Fruit fly (Drosophila melanogaster) whole organism, embryonic: ENCODE measurements around the gene IFT43.
A peak's percentile ranks its signal among the peaks of the same experiment; 100 is the strongest.

Experiments
- Asciz ChIP-seq: fragments of 200-800 bp; sonication (Bioruptor generic); optimal IDR thresholded peaks from 2 replicates; lab custom pipeline; 2017; ENCODE audit warnings: missing biosample characterization, mild to moderate bottlenecking, missing genetic modification characterization, missing genetic modification reagents
- B-H2 ChIP-seq: fragments of 200-800 bp; sonication (Bioruptor generic); optimal IDR thresholded peaks from 2 replicates; lab custom pipeline; 2018; ENCODE audit warnings: missing biosample characterization, mild to moderate bottlenecking, missing genetic modification characterization
- CG10366 ChIP-seq: fragments of 200-800 bp; sonication (Bioruptor generic); IDR thresholded peaks from 2 replicates; pipeline ENCODE4 v1.3.6; 2022; ENCODE audit warnings: missing biosample characterization, missing genetic modification characterization
- CG12071 ChIP-seq: fragments of 200-800 bp; sonication (Bioruptor generic); optimal IDR thresholded peaks from 3 replicates; lab custom pipeline; 2018; ENCODE audit warnings: missing biosample characterization, mild to moderate bottlenecking, missing genetic modification characterization
- CG14860 ChIP-seq: fragments of 200-800 bp; sonication (Bioruptor generic); IDR thresholded peaks from 3 replicates; pipeline ENCODE4 v1.3.6; 2022; ENCODE audit warnings: missing biosample characterization, missing genetic modification characterization; ENCODE audit not compliant: partially characterized antibody
- CG17802 ChIP-seq: fragments of 200-800 bp; sonication (Bioruptor generic); optimal IDR thresholded peaks from 2 replicates; lab custom pipeline; 2018; ENCODE audit warnings: missing biosample characterization, mild to moderate bottlenecking, missing genetic modification characterization, moderate library complexity
- CG17829 ChIP-seq: fragments of 200-800 bp; optimal IDR thresholded peaks from 2 replicates; lab custom pipeline; 2019; ENCODE audit warnings: missing biosample characterization, mild to moderate bottlenecking, missing genetic modification characterization, moderate library complexity
- CG18262 ChIP-seq: fragments of 200-800 bp; optimal IDR thresholded peaks from 3 replicates; lab custom pipeline; 2019; ENCODE audit warnings: missing biosample characterization, mild to moderate bottlenecking, missing genetic modification characterization, moderate library complexity
- CG2678 ChIP-seq: fragments of 200-800 bp; sonication (Bioruptor generic); optimal IDR thresholded peaks from 3 replicates; lab custom pipeline; 2019; ENCODE audit warnings: missing biosample characterization, mild to moderate bottlenecking, missing genetic modification characterization, moderate library complexity
- CG3163 ChIP-seq: fragments of 200-800 bp; sonication (Bioruptor generic); optimal IDR thresholded peaks from 3 replicates; lab custom pipeline; 2016; ENCODE audit warnings: missing biosample characterization, missing genetic modification characterization
- CG32767 ChIP-seq: fragments of 200-800 bp; sonication (Bioruptor generic); IDR thresholded peaks from 2 replicates; pipeline ENCODE4 v1.3.6; 2022; ENCODE audit warnings: missing biosample characterization, missing genetic modification characterization
- CG3407 ChIP-seq: fragments of 200-800 bp; sonication (Bioruptor generic); optimal IDR thresholded peaks from 2 replicates; lab custom pipeline; 2018; ENCODE audit warnings: missing biosample characterization, mild to moderate bottlenecking, missing genetic modification characterization
- CG7745 ChIP-seq: fragments of 200-800 bp; sonication (Bioruptor generic); optimal IDR thresholded peaks from 2 replicates; lab custom pipeline; 2018; ENCODE audit warnings: missing biosample characterization, mild to moderate bottlenecking, missing genetic modification characterization, moderate library complexity
- Dfd ChIP-seq, 2 experiments: fragments of >200 bp; optimal IDR thresholded peaks; 2 replicates each; lab custom pipeline; 2017; ENCODE audit warnings: missing biosample characterization in 2 of 2, missing genetic modification characterization in 2 of 2
- Doc3 ChIP-seq: fragments of 200-800 bp; sonication (Bioruptor generic); IDR thresholded peaks from 3 replicates; pipeline ENCODE4 v1.3.6; 2022; ENCODE audit warnings: missing biosample characterization, missing genetic modification characterization; ENCODE audit not compliant: partially characterized antibody
- Drgx ChIP-seq: fragments of 200-800 bp; sonication (Bioruptor generic); IDR thresholded peaks from 2 replicates; pipeline ENCODE4 v1.3.6; 2022; ENCODE audit warnings: missing biosample characterization, missing genetic modification characterization
- ERR ChIP-seq: fragments of 200-800 bp; sonication (Bioruptor generic); optimal IDR thresholded peaks from 2 replicates; lab custom pipeline; 2016; ENCODE audit warnings: missing biosample characterization, missing genetic modification characterization
- Eip74EF ChIP-seq, 2 experiments: fragments of 200-800 bp in 1 of 2; fragments of >200 bp in 1 of 2; sonication (Bioruptor generic) in 1 of 2; optimal IDR thresholded peaks; 2 replicates each; lab custom pipeline; 2017 to 2019; ENCODE audit warnings: missing biosample characterization in 2 of 2, missing genetic modification characterization in 2 of 2, mild to moderate bottlenecking in 1 of 2, moderate library complexity in 1 of 2
- Gug ChIP-seq: fragments of 200-800 bp; sonication (Bioruptor generic); IDR thresholded peaks from 4 replicates; pipeline ENCODE4 v1.3.6; 2022; ENCODE audit warnings: missing biosample characterization, missing genetic modification characterization
- Hand ChIP-seq: fragments of 200-800 bp; sonication (Bioruptor generic); optimal IDR thresholded peaks from 2 replicates; lab custom pipeline; 2017; ENCODE audit warnings: mild to moderate bottlenecking, missing biosample characterization, missing genetic modification reagents, missing genetic modification characterization
- HmgZ ChIP-seq: fragments of 200-800 bp; sonication (Bioruptor generic); optimal IDR thresholded peaks from 2 replicates; lab custom pipeline; 2018; ENCODE audit warnings: missing biosample characterization, mild to moderate bottlenecking, missing genetic modification characterization
- Hmr ChIP-seq: fragments of 200-800 bp; sonication (Bioruptor generic); optimal IDR thresholded peaks from 3 replicates; lab custom pipeline; 2017; ENCODE audit warnings: mild to moderate bottlenecking, missing biosample characterization, missing genetic modification reagents, missing genetic modification characterization
- Hsf ChIP-seq: fragments of 200-800 bp; sonication (Bioruptor generic); optimal IDR thresholded peaks from 3 replicates; lab custom pipeline; 2016; ENCODE audit warnings: missing biosample characterization, missing genetic modification characterization
- Mrtf ChIP-seq: fragments of 200-800 bp; sonication (Bioruptor generic); IDR thresholded peaks from 3 replicates; pipeline ENCODE4 v1.3.6; 2022; ENCODE audit warnings: missing biosample characterization, missing genetic modification characterization
- Myb ChIP-seq: fragments of 200-800 bp; sonication (Bioruptor generic); optimal IDR thresholded peaks from 2 replicates; lab custom pipeline; 2016; ENCODE audit warnings: missing biosample characterization, missing genetic modification characterization
- Side ChIP-seq: fragments of 200-800 bp; sonication (Bioruptor generic); optimal IDR thresholded peaks from 2 replicates; lab custom pipeline; 2016; ENCODE audit warnings: missing biosample characterization, missing genetic modification characterization
- Usf ChIP-seq: fragments of 200-800 bp; sonication (Bioruptor generic); optimal IDR thresholded peaks from 2 replicates; lab custom pipeline; 2017; ENCODE audit warnings: missing genotype, missing biosample characterization, missing genetic modification characterization
- ab ChIP-seq: fragments of 200-800 bp; sonication (Bioruptor generic); optimal IDR thresholded peaks from 2 replicates; lab custom pipeline; 2016; ENCODE audit warnings: missing biosample characterization, missing genetic modification characterization
- amos ChIP-seq: fragments of 200-800 bp; sonication (Bioruptor generic); IDR thresholded peaks from 2 replicates; pipeline ENCODE4 v1.3.6; 2022; ENCODE audit warnings: missing biosample characterization, missing genetic modification characterization; ENCODE audit not compliant: partially characterized antibody
- ara ChIP-seq: fragments of 200-800 bp; sonication (Bioruptor generic); IDR thresholded peaks from 2 replicates; pipeline ENCODE4 v1.3.6; 2022; ENCODE audit warnings: missing biosample characterization, missing genetic modification characterization
- bowl ChIP-seq: fragments of 200-800 bp; sonication (Bioruptor generic); IDR thresholded peaks from 2 replicates; pipeline ENCODE4 v1.3.6; 2022; ENCODE audit warnings: missing biosample characterization, missing genetic modification characterization
- cato ChIP-seq: fragments of 200-800 bp; sonication (Bioruptor generic); optimal IDR thresholded peaks from 2 replicates; lab custom pipeline; 2016; ENCODE audit warnings: missing biosample characterization, missing genetic modification characterization, borderline replicate concordance
- cg ChIP-seq: fragments of 200-800 bp; sonication (Bioruptor generic); optimal IDR thresholded peaks from 3 replicates; lab custom pipeline; 2019; ENCODE audit warnings: missing biosample characterization, mild to moderate bottlenecking, missing genetic modification characterization, moderate library complexity
- chif ChIP-seq, 2 experiments: fragments of 200-800 bp; sonication (Bioruptor generic); optimal IDR thresholded peaks; 3 replicates each; lab custom pipeline; 2016; ENCODE audit warnings: missing biosample characterization in 2 of 2, missing genetic modification characterization in 2 of 2
- disco-r ChIP-seq: fragments of 200-800 bp; sonication (Bioruptor generic); optimal IDR thresholded peaks from 2 replicates; lab custom pipeline; 2016; ENCODE audit warnings: missing biosample characterization, missing genetic modification characterization
- eve ChIP-seq, 2 experiments: fragments of >200 bp; optimal IDR thresholded peaks; 2 replicates each; lab custom pipeline; 2017; ENCODE audit warnings: missing biosample characterization in 2 of 2, missing genetic modification characterization in 2 of 2
- gsb ChIP-seq: fragments of 200-800 bp; sonication (Bioruptor generic); IDR thresholded peaks from 2 replicates; pipeline ENCODE4 v1.3.6; 2022; ENCODE audit warnings: missing biosample characterization, missing genetic modification characterization
- hb ChIP-seq: fragments of 200-800 bp; sonication (Bioruptor generic); IDR thresholded peaks from 3 replicates; pipeline ENCODE4 v1.3.6; 2022; ENCODE audit warnings: missing biosample characterization, missing genetic modification characterization; ENCODE audit not compliant: partially characterized antibody
- kah ChIP-seq: fragments of 200-800 bp; sonication (Bioruptor generic); optimal IDR thresholded peaks from 2 replicates; lab custom pipeline; 2018; ENCODE audit warnings: missing biosample characterization, mild to moderate bottlenecking, missing genetic modification characterization
- mld ChIP-seq: fragments of 200-800 bp; sonication (Bioruptor generic); IDR thresholded peaks from 3 replicates; pipeline ENCODE4 v1.3.6; 2022; ENCODE audit warnings: missing biosample characterization, missing genetic modification characterization; ENCODE audit not compliant: partially characterized antibody
- pzg ChIP-seq: fragments of 200-800 bp; sonication (Bioruptor generic); optimal IDR thresholded peaks from 3 replicates; lab custom pipeline; 2018; ENCODE audit warnings: missing biosample characterization, mild to moderate bottlenecking, missing genetic modification characterization, moderate library complexity
- ranshi ChIP-seq: fragments of 200-800 bp; sonication (Bioruptor generic); IDR thresholded peaks from 2 replicates; pipeline ENCODE4 v1.3.6; 2022; ENCODE audit warnings: missing biosample characterization, missing genetic modification characterization
- rib ChIP-seq: fragments of 200-800 bp; sonication (Bioruptor generic); IDR thresholded peaks from 2 replicates; pipeline ENCODE4 v1.3.6; 2022; ENCODE audit warnings: missing biosample characterization, missing genetic modification characterization
- sisA ChIP-seq: fragments of 200-800 bp; sonication (Bioruptor generic); IDR thresholded peaks from 2 replicates; pipeline ENCODE4 v1.3.6; 2022; ENCODE audit warnings: missing biosample characterization, missing genetic modification characterization
- sob ChIP-seq: fragments of 200-800 bp; sonication (Bioruptor generic); IDR thresholded peaks from 2 replicates; pipeline ENCODE4 v1.3.6; 2022; ENCODE audit warnings: missing biosample characterization, missing genetic modification characterization
- sug ChIP-seq: fragments of 200-800 bp; optimal IDR thresholded peaks from 2 replicates; lab custom pipeline; 2019; ENCODE audit warnings: missing biosample characterization, mild to moderate bottlenecking, missing genetic modification characterization, moderate library complexity
- vfl ChIP-seq: fragments of 200-800 bp; sonication (Bioruptor generic); optimal IDR thresholded peaks from 2 replicates; lab custom pipeline; 2016; ENCODE audit warnings: missing biosample characterization, missing genetic modification characterization
- wek ChIP-seq: fragments of 200-800 bp; sonication (Bioruptor generic); optimal IDR thresholded peaks from 3 replicates; lab custom pipeline; 2018; ENCODE audit warnings: missing biosample characterization, mild to moderate bottlenecking, missing genetic modification characterization, moderate library complexity
- zfh2 ChIP-seq: fragments of 200-800 bp; sonication (Bioruptor generic); optimal IDR thresholded peaks from 2 replicates; lab custom pipeline; 2016; ENCODE audit warnings: missing biosample characterization, missing genetic modification characterization

Gene IFT43

DNA sequence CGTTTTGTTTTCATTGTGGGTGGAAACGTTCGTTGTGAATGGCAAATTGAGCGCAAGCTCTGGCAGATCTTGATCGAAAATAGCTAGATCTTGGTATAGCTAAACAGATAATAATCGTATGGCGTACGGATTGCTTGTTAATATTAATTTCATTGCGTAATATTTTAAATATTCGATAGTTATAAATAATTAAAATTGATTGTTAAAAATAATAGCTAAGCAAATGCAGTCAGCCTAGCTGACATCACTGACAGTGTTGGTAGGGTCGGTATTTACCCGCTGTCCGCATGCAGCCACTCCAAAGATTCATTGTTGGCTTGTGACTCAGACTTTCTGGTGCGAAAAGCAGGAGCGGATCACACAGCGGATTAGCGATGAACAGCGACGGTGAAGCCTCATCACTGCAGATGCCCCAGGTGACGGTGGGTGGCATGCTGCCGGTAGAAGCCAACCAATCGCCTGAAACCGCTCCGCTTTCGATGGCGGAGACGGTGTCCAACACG is 9.7 kb upstream of the IFT43 start, which contains the start of the genes CG5776 and spict:
TSS of gene CG5776 (minus strand) at position 34 of the 503 bp plus-strand sequence.
TSS of gene spict (plus strand) at position 308 of the 503 bp plus-strand sequence.
- TF ChIP-seq sisA (GFP tag; lab: Robert Waterston, UW) = peak; percentile 30; the same call in 1 of the 2 replicates
- peak; percentile 93 for TF ChIP-seq HmgZ (tag; lab: Kevin White, UChicago)
- peak; percentile 73 for TF ChIP-seq CG2678 (tag; lab: Kevin White, UChicago)
- TF ChIP-seq bowl (GFP tag; lab: Robert Waterston, UW) = peak; percentile 37; the same call in 1 of the 2 replicates
- no peak for TF ChIP-seq CG7745
- TF ChIP-seq ara (GFP tag; lab: Robert Waterston, UW) = peak; percentile 63; the same call in 1 of the 2 replicates
- no peak for TF ChIP-seq cg (GFP tag; lab: Kevin White, UChicago)
- no peak for TF ChIP-seq Dfd (GFP tag; optimal IDR thresholded peaks at IDR 0.05; lab: Kevin White, UChicago)
- TF ChIP-seq mld (GFP tag; lab: Robert Waterston, UW) = no peak
- peak; percentile 75 for TF ChIP-seq rib (GFP tag; lab: Robert Waterston, UW)
- TF ChIP-seq CG32767 (GFP tag; lab: Robert Waterston, UW) = no peak; the same call in 1 of the 2 replicates
- no peak for TF ChIP-seq ab (GFP tag; lab: Kevin White, UChicago)
- TF ChIP-seq sug = peak; percentile 78
- no peak for TF ChIP-seq disco-r
- TF ChIP-seq ERR (GFP tag; lab: Kevin White, UChicago) = no peak
- peak in 1 of 2 experiments; percentile 10 for TF ChIP-seq chif (GFP tag; optimal IDR thresholded peaks at IDR 0.05; lab: Kevin White, UChicago)
- TF ChIP-seq CG17829 (tag; lab: Kevin White, UChicago) = peak; percentile 83
- TF ChIP-seq Side (GFP tag; lab: Kevin White, UChicago) = no peak
- TF ChIP-seq zfh2 = peak; percentile 70
- TF ChIP-seq pzg = peak; percentile 71
- peak; percentile 60 for TF ChIP-seq Hsf
- peak; percentile 67 for TF ChIP-seq Usf (GFP tag; lab: Kevin White, UChicago)
- no peak for TF ChIP-seq hb
- TF ChIP-seq wek (GFP tag; lab: Kevin White, UChicago) = no peak
- peak; percentile 70 for TF ChIP-seq CG3407 (GFP tag; lab: Kevin White, UChicago)
- peak; percentile 13 for TF ChIP-seq kah (GFP tag; lab: Kevin White, UChicago)
- no peak for TF ChIP-seq CG14860 (GFP tag; lab: Robert Waterston, UW)
- peak; percentile 74; the same call in 2 of the 3 replicates for TF ChIP-seq Mrtf (GFP tag; lab: Robert Waterston, UW)
- TF ChIP-seq Drgx (GFP tag; lab: Robert Waterston, UW) = peak; percentile 68
- no peak for TF ChIP-seq Doc3
- peak; percentile 82 for TF ChIP-seq B-H2
- peak; percentile 34; the same call in 1 of the 2 replicates for TF ChIP-seq amos (GFP tag; lab: Robert Waterston, UW)
- no peak for TF ChIP-seq CG12071 (GFP tag; lab: Kevin White, UChicago)
- peak; percentile 19 for TF ChIP-seq CG17802
- peak; percentile 22 for TF ChIP-seq Myb
- peak; percentile 91 for TF ChIP-seq Hmr
- TF ChIP-seq gsb = peak; percentile 34; the same call in 1 of the 2 replicates
- TF ChIP-seq CG3163 (GFP tag; lab: Kevin White, UChicago) = no peak
- peak; percentile 66 for TF ChIP-seq Hand
- TF ChIP-seq Gug (GFP tag; lab: Robert Waterston, UW) = peak; percentile 46; the same call in 2 of the 4 replicates
- no peak for TF ChIP-seq eve (GFP tag; optimal IDR thresholded peaks at IDR 0.05; lab: Kevin White, UChicago)
- TF ChIP-seq sob = peak; percentile 91
- peak; percentile 83 for TF ChIP-seq CG10366 (GFP tag; lab: Robert Waterston, UW)
- peak; percentile 78; the same call in 1 of the 2 replicates for TF ChIP-seq ranshi (GFP tag; lab: Robert Waterston, UW)
- TF ChIP-seq Asciz = no peak
- peak; percentile 64 for TF ChIP-seq CG18262
- TF ChIP-seq cato (GFP tag; lab: Kevin White, UChicago) = peak; percentile 4
- peak in 1 of 2 experiments; percentile 38 for TF ChIP-seq Eip74EF (GFP tag; optimal IDR thresholded peaks at IDR 0.05; lab: Kevin White, UChicago)
- no peak for TF ChIP-seq vfl (GFP tag; lab: Kevin White, UChicago)
